Fruit fly (Drosophila melanogaster) whole organism, pupa: ENCODE data around the gene raskol.

Source experiments
- CG10348 ChIP-seq: fragments of 200-800 bp; sonication (Bioruptor generic); IDR thresholded peaks from 2 replicates; pipeline ENCODE4 v1.3.6; 2022; ENCODE audit warnings: missing biosample characterization, missing genetic modification characterization
- CG12605 ChIP-seq: fragments of 200-800 bp; sonication (Bioruptor generic); IDR thresholded peaks from 2 replicates; pipeline ENCODE4 v1.3.6; 2022; ENCODE audit warnings: missing biosample characterization, missing genetic modification characterization
- CG13204 ChIP-seq: fragments of 200-800 bp; sonication (Bioruptor generic); optimal IDR thresholded peaks from 2 replicates; lab custom pipeline; 2018; ENCODE audit warnings: missing biosample characterization, mild to moderate bottlenecking, missing genetic modification characterization, moderate library complexity
- CG14655 ChIP-seq: fragments of 200-800 bp; sonication (Bioruptor generic); optimal IDR thresholded peaks from 3 replicates; lab custom pipeline; 2017; ENCODE audit warnings: mild to moderate bottlenecking, missing biosample characterization, missing genetic modification reagents, missing genetic modification characterization
- CG15710 ChIP-seq: fragments of 200-800 bp; sonication (Bioruptor generic); optimal IDR thresholded peaks from 2 replicates; lab custom pipeline; 2018; ENCODE audit warnings: missing biosample characterization, mild to moderate bottlenecking, missing genetic modification characterization, moderate library complexity
- CG17806 ChIP-seq: fragments of 200-800 bp; sonication (Bioruptor generic); optimal IDR thresholded peaks from 2 replicates; lab custom pipeline; 2018; ENCODE audit warnings: missing biosample characterization, mild to moderate bottlenecking, missing genetic modification characterization, moderate library complexity
- CG32121 ChIP-seq: fragments of 200-800 bp; sonication (Bioruptor generic); IDR thresholded peaks from 2 replicates; pipeline ENCODE4 v1.3.6; 2022; ENCODE audit warnings: missing biosample characterization, missing genetic modification characterization
- CG34367 ChIP-seq: fragments of 200-800 bp; sonication (Bioruptor generic); optimal IDR thresholded peaks from 2 replicates; lab custom pipeline; 2018; ENCODE audit warnings: missing biosample characterization, mild to moderate bottlenecking, missing genetic modification characterization
- CG4496 ChIP-seq: fragments of 200-800 bp; sonication (Bioruptor generic); IDR thresholded peaks from 3 replicates; pipeline ENCODE4 v1.3.6; 2022; ENCODE audit warnings: missing biosample characterization, missing genetic modification characterization
- CG8159 ChIP-seq: fragments of 200-800 bp; sonication (Bioruptor generic); optimal IDR thresholded peaks from 3 replicates; lab custom pipeline; 2018; ENCODE audit warnings: missing biosample characterization, mild to moderate bottlenecking, missing genetic modification characterization, moderate library complexity
- CG8301 ChIP-seq: fragments of 200-800 bp; sonication (Bioruptor generic); optimal IDR thresholded peaks from 2 replicates; lab custom pipeline; 2018; ENCODE audit warnings: missing biosample characterization, mild to moderate bottlenecking, missing genetic modification characterization
- CG9948 ChIP-seq: fragments of 200-800 bp; sonication (Bioruptor generic); optimal IDR thresholded peaks from 2 replicates; lab custom pipeline; 2018; ENCODE audit warnings: missing biosample characterization, mild to moderate bottlenecking, missing genetic modification characterization, moderate library complexity
- D1 ChIP-seq: fragments of 200-800 bp; sonication (Bioruptor generic); optimal IDR thresholded peaks from 2 replicates; lab custom pipeline; 2018; ENCODE audit warnings: missing biosample characterization, mild to moderate bottlenecking, missing genetic modification characterization, moderate library complexity
- EcR ChIP-seq: fragments of 200-800 bp; sonication (Bioruptor generic); optimal IDR thresholded peaks from 3 replicates; lab custom pipeline; 2019; ENCODE audit warnings: missing biosample characterization, missing genetic modification characterization, mild to moderate bottlenecking, moderate library complexity, missing genetic modification reagents
- Ets98B ChIP-seq: fragments of 200-800 bp; sonication (Bioruptor generic); IDR thresholded peaks from 2 replicates; pipeline ENCODE4 v1.3.6; 2022; ENCODE audit warnings: missing biosample characterization, missing genetic modification characterization
- Pif1A ChIP-seq: fragments of 200-800 bp; sonication (Bioruptor generic); optimal IDR thresholded peaks from 3 replicates; lab custom pipeline; 2016; ENCODE audit warnings: missing biosample characterization, missing genetic modification characterization
- Pif1B ChIP-seq: fragments of 200-800 bp; sonication (Bioruptor generic); optimal IDR thresholded peaks from 3 replicates; lab custom pipeline; 2016; ENCODE audit warnings: missing biosample characterization, missing genetic modification characterization
- Snoo ChIP-seq: fragments of 200-800 bp; sonication (Bioruptor generic); optimal IDR thresholded peaks from 3 replicates; lab custom pipeline; 2017; ENCODE audit warnings: missing biosample characterization, mild to moderate bottlenecking, missing genetic modification characterization, inconsistent platforms
- fd96Ca ChIP-seq: fragments of 200-800 bp; sonication (Bioruptor generic); IDR thresholded peaks from 3 replicates; pipeline ENCODE4 v1.3.6; 2022; ENCODE audit warnings: missing biosample characterization, missing genetic modification characterization
- gl ChIP-seq: fragments of 200-800 bp; sonication (Bioruptor generic); optimal IDR thresholded peaks from 2 replicates; lab custom pipeline; 2018; ENCODE audit warnings: missing biosample characterization, mild to moderate bottlenecking, missing genetic modification characterization
- rn ChIP-seq: fragments of 200-800 bp; sonication (Bioruptor generic); IDR thresholded peaks from 2 replicates; pipeline ENCODE4 v1.3.6; 2022; ENCODE audit warnings: missing biosample characterization, missing genetic modification characterization

raskol gene

DNA sequence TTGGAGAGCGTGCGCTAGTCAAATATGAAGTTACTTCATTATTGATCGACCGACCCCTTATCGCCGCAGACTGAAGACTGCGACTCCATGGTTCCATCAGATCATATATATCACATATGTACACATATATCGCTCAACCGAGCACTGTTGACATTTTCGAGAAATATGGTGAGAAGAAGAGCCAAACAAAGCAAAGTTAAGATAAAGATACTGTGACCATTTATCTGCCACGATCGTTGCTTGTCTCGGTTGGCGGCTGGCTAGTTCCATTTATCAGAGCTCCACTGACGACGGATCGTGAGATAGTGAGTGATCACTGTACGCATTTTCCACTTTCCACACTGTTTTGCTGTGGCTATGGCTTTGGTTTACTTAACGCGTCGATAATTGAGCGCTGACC is 33.7 kb downstream of the raskol start:
- TF ChIP-seq CG15710 (no peak), CG4496 (GFP tag; lab: Robert Waterston, UW) (no peak), CG32121 (GFP tag; lab: Robert Waterston, UW) (no peak), Ets98B (GFP tag; lab: Robert Waterston, UW) (no peak), CG9948 (tag; lab: Kevin White, UChicago) (no peak), gl (tag; lab: Kevin White, UChicago) (no peak), CG13204 (GFP tag; lab: Kevin White, UChicago) (no peak), Pif1B (no peak), Snoo (tag; lab: Kevin White, UChicago) (no peak), CG12605 (GFP tag; lab: Robert Waterston, UW) (no peak), CG10348 (no peak), D1 (tag; lab: Kevin White, UChicago) (no peak), EcR (GFP tag; lab: Kevin White, UChicago) (no peak), CG34367 (tag; lab: Kevin White, UChicago) (no peak), CG8301 (tag; lab: Kevin White, UChicago) (no peak), fd96Ca (no peak), CG8159 (tag; lab: Kevin White, UChicago) (no peak), rn (GFP tag; lab: Robert Waterston, UW) (no peak), CG17806 (no peak)

DNA sequence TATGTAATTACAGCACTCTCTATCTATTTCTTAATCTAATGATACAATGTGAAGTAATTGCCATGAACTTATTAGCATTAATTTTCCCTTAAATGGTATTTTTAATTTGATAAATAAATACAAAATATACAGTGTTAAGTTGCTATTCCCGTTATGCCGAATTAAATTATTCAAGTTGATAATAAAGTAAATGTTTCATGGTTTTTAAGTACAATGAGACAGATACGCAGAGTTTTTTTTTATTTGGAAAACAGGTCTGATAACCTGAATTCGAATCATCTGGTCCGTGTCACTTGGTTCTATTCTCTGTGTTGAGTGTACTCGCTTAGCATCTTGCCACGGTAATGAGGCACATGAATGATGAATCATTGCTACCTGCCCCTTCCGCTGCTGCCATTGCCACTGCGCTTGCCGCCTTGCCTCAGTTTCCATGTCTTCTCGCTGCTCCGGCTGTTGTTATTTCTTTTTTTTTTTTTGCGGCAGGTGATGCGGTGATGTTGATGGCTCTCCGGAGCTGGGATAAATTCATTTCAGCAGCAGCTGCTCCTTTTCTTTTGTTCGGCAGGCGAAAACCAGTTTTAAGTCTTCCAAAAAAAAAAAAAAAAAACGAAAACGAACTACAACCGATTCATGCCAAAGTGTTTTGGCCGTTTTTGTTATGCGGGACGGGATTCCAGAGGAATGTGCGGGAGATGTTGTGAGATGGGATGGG is 35.9 kb downstream of the raskol start:
- TF ChIP-seq CG17806 (peak; percentile 6), rn (GFP tag; lab: Robert Waterston, UW) (no peak), CG10348 (no peak), Snoo (tag; lab: Kevin White, UChicago) (no peak), CG8159 (tag; lab: Kevin White, UChicago) (peak; percentile 64), CG9948 (tag; lab: Kevin White, UChicago) (peak; percentile 50), CG13204 (GFP tag; lab: Kevin White, UChicago) (peak; percentile 57), CG34367 (tag; lab: Kevin White, UChicago) (peak; percentile 27), CG4496 (GFP tag; lab: Robert Waterston, UW) (0 out of 3 replicates have a peak, but pooled peaks have one; percentile 50), EcR (GFP tag; lab: Kevin White, UChicago) (peak; percentile 37), D1 (tag; lab: Kevin White, UChicago) (no peak), CG32121 (GFP tag; lab: Robert Waterston, UW) (no peak), CG8301 (tag; lab: Kevin White, UChicago) (peak; percentile 23), CG15710 (peak; percentile 37), CG14655 (GFP tag; lab: Kevin White, UChicago) (peak; percentile 57)

DNA sequence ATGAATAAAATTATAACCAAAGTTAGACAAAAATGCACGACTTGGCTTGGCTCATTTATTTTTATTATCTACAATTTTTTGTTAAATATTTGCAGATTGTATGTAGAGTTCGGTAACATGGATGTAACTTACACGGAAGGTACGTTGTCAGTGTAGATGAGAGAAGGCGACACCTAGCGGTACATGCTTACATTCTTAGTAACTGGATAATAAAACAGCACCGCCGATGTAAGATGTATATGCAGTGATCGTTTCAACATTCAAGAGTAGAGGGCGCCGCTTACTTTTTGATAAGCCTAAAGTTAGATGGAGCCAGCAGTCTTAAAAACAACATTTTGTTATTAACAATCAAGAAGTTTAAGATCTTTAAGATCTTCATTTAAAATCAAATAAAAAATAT is 41.7 kb downstream of the raskol start:
- TF ChIP-seq CG32121 (GFP tag; lab: Robert Waterston, UW), result no peak
- no peak for TF ChIP-seq CG12605 (GFP tag; lab: Robert Waterston, UW)
- TF ChIP-seq EcR (GFP tag; lab: Kevin White, UChicago), result no peak
- no peak for TF ChIP-seq gl (tag; lab: Kevin White, UChicago)
- no peak for TF ChIP-seq D1 (tag; lab: Kevin White, UChicago)
- TF ChIP-seq Pif1B, result no peak
- TF ChIP-seq CG8301 (tag; lab: Kevin White, UChicago), result no peak
- TF ChIP-seq Pif1A (GFP tag; lab: Kevin White, UChicago), result no peak
- no peak for TF ChIP-seq Ets98B (GFP tag; lab: Robert Waterston, UW)

DNA sequence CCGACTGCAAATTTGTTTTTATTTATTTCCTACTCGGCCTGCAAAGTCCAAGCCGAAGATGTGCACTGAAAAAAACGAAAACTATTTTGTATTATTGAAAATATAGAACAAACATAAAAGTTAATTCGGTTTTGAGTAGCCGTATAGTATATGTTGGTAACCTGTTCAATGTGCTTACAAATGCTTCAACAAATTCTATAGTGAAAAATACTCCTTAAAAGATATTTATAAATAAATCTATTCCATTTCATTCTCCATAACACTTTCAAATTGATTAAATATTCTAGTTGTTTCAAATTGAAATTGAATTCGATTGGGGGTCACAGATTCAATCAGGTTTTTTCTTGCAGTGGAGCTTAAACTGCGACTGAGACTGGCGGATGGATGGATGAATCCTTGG is 45.2 kb downstream of the raskol start:
- TF ChIP-seq Pif1B (no peak), CG34367 (tag; lab: Kevin White, UChicago) (peak; percentile 25), CG15710 (peak; percentile 47), fd96Ca (no peak), CG13204 (GFP tag; lab: Kevin White, UChicago) (no peak), Pif1A (GFP tag; lab: Kevin White, UChicago) (no peak), CG12605 (GFP tag; lab: Robert Waterston, UW) (no peak), CG32121 (GFP tag; lab: Robert Waterston, UW) (no peak), gl (tag; lab: Kevin White, UChicago) (no peak), CG8301 (tag; lab: Kevin White, UChicago) (no peak), rn (GFP tag; lab: Robert Waterston, UW) (no peak), EcR (GFP tag; lab: Kevin White, UChicago) (no peak), CG17806 (peak; percentile 55), Snoo (tag; lab: Kevin White, UChicago) (no peak), CG14655 (GFP tag; lab: Kevin White, UChicago) (peak; percentile 1), CG8159 (tag; lab: Kevin White, UChicago) (peak; percentile 61), CG9948 (tag; lab: Kevin White, UChicago) (peak; percentile 52), CG4496 (GFP tag; lab: Robert Waterston, UW) (no peak), CG10348 (no peak), D1 (tag; lab: Kevin White, UChicago) (no peak), Ets98B (GFP tag; lab: Robert Waterston, UW) (no peak)

DNA sequence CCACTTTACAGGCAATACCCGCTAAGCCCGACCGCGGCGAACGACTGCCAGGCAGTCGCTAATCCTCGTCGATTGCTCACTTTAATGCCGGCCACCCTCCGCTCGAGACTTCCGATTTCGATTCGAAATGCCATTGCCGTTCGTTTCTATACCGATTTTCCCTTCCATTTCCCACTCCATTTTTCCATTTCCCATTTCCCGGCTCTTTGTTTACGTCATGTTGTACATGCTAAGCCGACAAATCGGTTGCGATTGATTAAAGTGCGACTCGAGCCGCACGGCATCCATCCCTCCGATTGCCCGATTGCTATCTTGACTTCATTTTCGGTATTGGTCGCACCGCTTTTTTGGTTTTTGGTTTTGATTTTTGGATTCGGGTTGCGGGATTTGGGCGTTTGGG is 46.9 kb downstream of the raskol start:
- no peak for TF ChIP-seq CG8159 (tag; lab: Kevin White, UChicago)
- no peak for TF ChIP-seq CG15710
- TF ChIP-seq EcR (GFP tag; lab: Kevin White, UChicago), result no peak
- no peak for TF ChIP-seq CG4496 (GFP tag; lab: Robert Waterston, UW)
